Worm (Caenorhabditis elegans) whole organism, L1 larva: ENCODE measurements around the gene acaa-2.
A peak's percentile ranks its signal among the peaks of the same experiment; 100 is the strongest.

Experiments
- alr-1 ChIP-seq: fragments of 200-800 bp; sonication (Bioruptor generic); optimal IDR thresholded peaks from 2 replicates; lab custom pipeline; 2018; ENCODE audit warnings: borderline replicate concordance, mild to moderate bottlenecking, missing genetic modification characterization, missing compliant biosample characterization
- blmp-1 ChIP-seq: fragments of 150-350 bp; optimal IDR thresholded peaks from 2 replicates; lab custom pipeline; 2014; ENCODE audit warnings: missing biosample characterization, missing genetic modification characterization
- efl-1 ChIP-seq, 4 experiments: fragments of 150-350 bp; optimal IDR thresholded peaks in 3 of 4; peaks in 1 of 4; 1 replicate in 1 of 4; 2 replicates in 3 of 4; lab custom pipeline; 2014; ENCODE audit warnings: missing biosample characterization in 2 of 4, missing genetic modification characterization in 2 of 4, missing genetic modification reagents in 2 of 4
- elt-3 ChIP-seq, 6 experiments: fragments of 150-350 bp in 1 of 6; sonication (generic microtip); optimal IDR thresholded peaks; 2 replicates each; lab custom pipeline; 2017 to 2018; ENCODE audit warnings: missing biosample characterization in 6 of 6, missing genetic modification characterization in 6 of 6, inconsistent platforms in 1 of 6
- ets-5 ChIP-seq: fragments of 200-800 bp; sonication (Bioruptor generic); IDR thresholded peaks from 2 replicates; pipeline ENCODE4 v1.3.6; 2022; ENCODE audit warnings: missing genetic modification characterization, missing compliant biosample characterization
- nhr-11 ChIP-seq: fragments of 150-350 bp; optimal IDR thresholded peaks from 2 replicates; lab custom pipeline; 2014; ENCODE audit warnings: missing biosample characterization, missing genetic modification characterization

acaa-2 gene

DNA sequence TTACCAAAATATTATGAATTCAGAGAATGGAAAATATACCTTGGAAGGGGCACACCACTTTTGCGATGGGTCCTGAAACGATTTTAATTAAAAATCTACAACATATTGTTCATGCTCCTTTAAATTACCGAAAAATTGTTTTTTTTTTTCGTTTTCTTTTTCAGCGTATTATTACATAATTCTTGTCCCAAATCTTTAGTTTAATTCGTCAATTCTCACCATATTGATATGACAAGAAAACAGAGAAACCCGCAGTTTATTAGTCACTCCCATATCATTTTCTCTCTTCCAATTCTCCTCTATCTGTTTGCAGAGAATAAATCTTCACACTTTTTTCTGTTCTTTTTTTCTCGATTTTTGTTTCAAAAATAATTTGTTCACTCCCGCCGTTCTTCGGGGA is 50.5 kb downstream of the acaa-2 start, which contains the start of gene F11F1.1:
Gene F11F1.1, plus strand, starts transcription at position 301 of the 400 bp plus-strand sequence.
- TF ChIP-seq elt-3 (tag; optimal IDR thresholded peaks at IDR 0.05; lab: Kevin White, UChicago) (peak in 1 of 6 experiments; percentile 34), alr-1 (no peak), blmp-1 (tag; lab: Kevin White, UChicago) (peak; percentile 17), efl-1 (optimal IDR thresholded peaks at IDR 0.05; lab: Kevin White, UChicago) (no peak), efl-1 (GFP tag; optimal IDR thresholded peaks at IDR 0.05 in 1 of 2; lab: Kevin White, UChicago) (no peak), ets-5 (GFP tag; lab: Robert Waterston, UW) (no peak), nhr-11 (no peak)
